Worm (Caenorhabditis elegans) whole organism, midembryonic: ENCODE data around the gene erd-2.2.

Source experiments
- flt-1 ChIP-seq: fragments of 200-800 bp; sonication (Bioruptor generic); IDR thresholded peaks from 2 replicates; pipeline ENCODE4 v1.3.6; 2022; ENCODE audit warnings: missing genetic modification characterization, missing compliant biosample characterization
- ref-1 ChIP-seq: fragments of 200-800 bp; sonication (Bioruptor generic); conservative IDR thresholded peaks from 2 replicates; pipeline ENCODE4 v1.3.6; 2022; ENCODE audit warnings: missing genetic modification reagents, missing genetic modification characterization, missing compliant biosample characterization
- tab-1 ChIP-seq: fragments of 200-800 bp; sonication (Bioruptor generic); IDR thresholded peaks from 2 replicates; pipeline ENCODE4 v1.3.6; 2022; ENCODE audit warnings: missing genetic modification characterization, missing compliant biosample characterization
- ztf-23 ChIP-seq: fragments of 200-800 bp; sonication (Bioruptor generic); IDR thresholded peaks from 2 replicates; pipeline ENCODE4 v1.3.6; 2022; ENCODE audit warnings: missing genetic modification reagents, missing genetic modification characterization, missing compliant biosample characterization

DNA sequence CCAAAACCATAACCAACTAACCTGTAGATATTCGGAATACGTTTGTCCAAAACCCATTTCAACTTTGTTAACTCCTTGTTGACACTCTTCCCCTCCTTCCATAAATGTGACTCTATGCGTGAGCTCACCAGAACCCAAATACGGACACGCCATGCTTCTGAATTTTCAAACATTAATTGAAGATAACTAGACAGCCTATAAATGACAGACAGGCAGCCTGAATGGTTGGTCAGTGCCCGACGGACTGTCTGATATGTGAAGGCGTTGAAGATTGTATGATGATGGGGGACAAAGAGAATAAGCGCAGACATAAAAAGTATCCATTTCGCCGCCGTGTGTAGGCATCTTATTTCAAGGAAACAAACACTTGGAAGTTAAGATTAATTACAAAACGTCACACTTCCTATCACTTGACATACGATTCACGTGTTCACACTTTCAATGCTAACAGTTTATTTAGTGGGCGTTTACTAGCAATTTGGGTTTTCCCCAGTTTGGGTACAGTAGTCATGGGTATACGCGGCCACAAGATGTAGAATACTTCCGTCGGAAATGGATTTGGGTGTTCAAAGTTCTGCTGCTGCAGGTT, 13.0 kb downstream of the erd-2.2 start, which contains the start of the genes tdo-2 and C28H8.2:
- no peak for TF ChIP-seq tab-1
- no peak for TF ChIP-seq ref-1 (GFP tag; lab: Robert Waterston, UW)
- TF ChIP-seq ztf-23 (GFP tag; lab: Robert Waterston, UW): no peak
- no peak for TF ChIP-seq flt-1
